Worm (Caenorhabditis elegans) whole organism, L3 larva: ENCODE data around the gene C02E7.6.

Experiments used
- ceh-9 ChIP-seq: sonication (generic microtip); optimal IDR thresholded peaks from 2 replicates; lab custom pipeline; 2018; ENCODE audit warnings: missing biosample characterization, missing genetic modification characterization
- fos-1 ChIP-seq: fragments of 150-350 bp; optimal IDR thresholded peaks from 2 replicates; lab custom pipeline; 2014; ENCODE audit warnings: missing biosample characterization, missing genetic modification characterization
- lin-39 ChIP-seq: fragments of 150-350 bp; optimal IDR thresholded peaks from 2 replicates; lab custom pipeline; 2018; ENCODE audit warnings: missing biosample characterization, missing genetic modification reagents, missing genetic modification characterization
- mdl-1 ChIP-seq: fragments of 150-350 bp; optimal IDR thresholded peaks from 2 replicates; lab custom pipeline; 2014; ENCODE audit warnings: missing biosample characterization, missing genetic modification characterization
- nhr-12 ChIP-seq: fragments of 150-350 bp; optimal IDR thresholded peaks from 2 replicates; lab custom pipeline; 2014; ENCODE audit warnings: missing biosample characterization, missing genetic modification characterization
- nhr-67 ChIP-seq: fragments of 150-350 bp; optimal IDR thresholded peaks from 2 replicates; lab custom pipeline; 2014; ENCODE audit warnings: missing biosample characterization, missing genetic modification characterization
- nhr-76 ChIP-seq: fragments of 150-350 bp; sonication (generic microtip); optimal IDR thresholded peaks from 5 replicates; lab custom pipeline; 2014; ENCODE audit warnings: missing biosample characterization, missing genetic modification characterization
- snpc-4 ChIP-seq: fragments of 150-350 bp; optimal IDR thresholded peaks from 2 replicates; lab custom pipeline; 2014; ENCODE audit warnings: missing biosample characterization, missing genetic modification characterization
- unc-62 ChIP-seq: fragments of 150-350 bp; sonication (generic microtip); optimal IDR thresholded peaks from 4 replicates; lab custom pipeline; 2014; ENCODE audit warnings: missing biosample characterization, missing genetic modification reagents, missing genetic modification characterization

- no peak for TF ChIP-seq snpc-4 (tag; lab: Kevin White, UChicago)
- no peak for TF ChIP-seq unc-62 (GFP tag; lab: Kevin White, UChicago)
- TF ChIP-seq nhr-76 (tag; lab: Kevin White, UChicago): no peak
- TF ChIP-seq mdl-1 (tag; lab: Kevin White, UChicago): no peak
- TF ChIP-seq ceh-9 (tag; lab: Kevin White, UChicago): no peak
- no peak for TF ChIP-seq lin-39 (tag; lab: Kevin White, UChicago)
- no peak for TF ChIP-seq nhr-67 (tag; lab: Kevin White, UChicago)
- no peak for TF ChIP-seq nhr-12 (tag; lab: Kevin White, UChicago)
- TF ChIP-seq fos-1 (tag; lab: Kevin White, UChicago): no peak
Measured at ce11 chrV:4965790-4966189, 46.8 kb downstream of the C02E7.6 start.
